Fruit fly (Drosophila melanogaster) whole organism, embryonic: Measurements from ENCODE around the gene CG3165.

Experiments
- Bteb2 ChIP-seq: fragments of 200-800 bp; sonication (Bioruptor generic); optimal IDR thresholded peaks from 2 replicates; lab custom pipeline; 2016; ENCODE audit warnings: missing biosample characterization, missing genetic modification characterization
- CG10274 ChIP-seq: fragments of 200-800 bp; sonication (Bioruptor generic); optimal IDR thresholded peaks from 3 replicates; lab custom pipeline; 2017; ENCODE audit warnings: missing biosample characterization, mild to moderate bottlenecking, missing genetic modification characterization
- CG12155 ChIP-seq: fragments of 200-800 bp; sonication (Bioruptor generic); optimal IDR thresholded peaks from 3 replicates; lab custom pipeline; 2016; ENCODE audit warnings: missing biosample characterization, missing genetic modification characterization
- CG12391 ChIP-seq: fragments of 200-800 bp; sonication (Bioruptor generic); optimal IDR thresholded peaks from 3 replicates; lab custom pipeline; 2018; ENCODE audit warnings: missing biosample characterization, mild to moderate bottlenecking, missing genetic modification characterization, moderate library complexity
- CG12659 ChIP-seq: fragments of 200-800 bp; sonication (Bioruptor generic); optimal IDR thresholded peaks from 3 replicates; lab custom pipeline; 2017; ENCODE audit warnings: mild to moderate bottlenecking, missing biosample characterization, missing genetic modification reagents, missing genetic modification characterization
- CG15073 ChIP-seq: fragments of 200-800 bp; sonication (Bioruptor generic); optimal IDR thresholded peaks from 2 replicates; lab custom pipeline; 2016; ENCODE audit warnings: missing biosample characterization, missing genetic modification characterization
- CG15514 ChIP-seq: fragments of 200-800 bp; sonication (Bioruptor generic); optimal IDR thresholded peaks from 3 replicates; lab custom pipeline; 2017; ENCODE audit warnings: missing biosample characterization, missing genetic modification characterization, mild to moderate bottlenecking, moderate library complexity, missing genetic modification reagents
- CG2199 ChIP-seq: fragments of 200-800 bp; sonication (Bioruptor generic); IDR thresholded peaks from 3 replicates; pipeline ENCODE4 v1.3.6; 2022; ENCODE audit warnings: missing biosample characterization, missing genetic modification characterization
- CG2889 ChIP-seq: fragments of 200-800 bp; sonication (Bioruptor generic); IDR thresholded peaks from 3 replicates; pipeline ENCODE4 v1.3.6; 2022; ENCODE audit warnings: missing biosample characterization, missing genetic modification characterization
- CG32532 ChIP-seq: fragments of 200-800 bp; sonication (Bioruptor generic); IDR thresholded peaks from 2 replicates; pipeline ENCODE4 v1.3.6; 2022; ENCODE audit warnings: missing biosample characterization, missing genetic modification characterization
- CG3838 ChIP-seq: fragments of 200-800 bp; sonication (Bioruptor generic); optimal IDR thresholded peaks from 3 replicates; lab custom pipeline; 2016; ENCODE audit warnings: missing biosample characterization, missing genetic modification characterization
- CG5180 ChIP-seq: fragments of 200-800 bp; sonication (Bioruptor generic); optimal IDR thresholded peaks from 3 replicates; lab custom pipeline; 2017; ENCODE audit warnings: missing biosample characterization, missing genetic modification characterization, mild to moderate bottlenecking, moderate library complexity, missing genetic modification reagents
- CG8290 ChIP-seq, 3 experiments: fragments of 200-800 bp; sonication (Bioruptor generic); optimal IDR thresholded peaks; 2 replicates each; lab custom pipeline; 2016 to 2019; ENCODE audit warnings: missing biosample characterization in 3 of 3, missing genetic modification characterization in 3 of 3, mild to moderate bottlenecking in 2 of 3, moderate library complexity in 1 of 3
- CG8478 ChIP-seq: fragments of >200 bp; optimal IDR thresholded peaks from 2 replicates; lab custom pipeline; 2018
- CG8924 ChIP-seq: fragments of 200-800 bp; optimal IDR thresholded peaks from 3 replicates; lab custom pipeline; 2019; ENCODE audit warnings: missing biosample characterization, mild to moderate bottlenecking, missing genetic modification characterization, moderate library complexity
- CG9797 ChIP-seq: fragments of 200-800 bp; sonication (Bioruptor generic); optimal IDR thresholded peaks from 3 replicates; lab custom pipeline; 2018; ENCODE audit warnings: missing biosample characterization, mild to moderate bottlenecking, missing genetic modification characterization
- CkIIα-i1 ChIP-seq: fragments of 200-800 bp; sonication (Bioruptor generic); IDR thresholded peaks from 2 replicates; pipeline ENCODE4 v1.3.6; 2022; ENCODE audit warnings: missing biosample characterization, missing genetic modification characterization
- CoRest ChIP-seq: fragments of 200-800 bp; sonication (Bioruptor generic); optimal IDR thresholded peaks from 3 replicates; lab custom pipeline; 2018; ENCODE audit warnings: missing biosample characterization, mild to moderate bottlenecking, missing genetic modification characterization, moderate library complexity
- Drgx ChIP-seq: fragments of 200-800 bp; sonication (Bioruptor generic); IDR thresholded peaks from 2 replicates; pipeline ENCODE4 v1.3.6; 2022; ENCODE audit warnings: missing biosample characterization, missing genetic modification characterization
- H2.0 ChIP-seq: fragments of 200-800 bp; sonication (Bioruptor generic); IDR thresholded peaks from 2 replicates; pipeline ENCODE4 v1.3.6; 2022; ENCODE audit warnings: missing biosample characterization, missing genetic modification characterization
- MBD-R2 ChIP-seq: fragments of 200-800 bp; sonication (Bioruptor generic); IDR thresholded peaks from 2 replicates; pipeline ENCODE4 v1.3.6; 2022; ENCODE audit warnings: missing biosample characterization, missing genetic modification characterization
- Mes4 ChIP-seq: fragments of 200-800 bp; sonication (Bioruptor generic); optimal IDR thresholded peaks from 2 replicates; lab custom pipeline; 2016; ENCODE audit warnings: missing biosample characterization, missing genetic modification characterization
- PHDP ChIP-seq: fragments of 200-800 bp; sonication (Bioruptor generic); optimal IDR thresholded peaks from 3 replicates; lab custom pipeline; 2018; ENCODE audit warnings: missing biosample characterization, mild to moderate bottlenecking, missing genetic modification characterization, moderate library complexity
- Side ChIP-seq: fragments of 200-800 bp; sonication (Bioruptor generic); optimal IDR thresholded peaks from 2 replicates; lab custom pipeline; 2016; ENCODE audit warnings: missing biosample characterization, missing genetic modification characterization
- Sry-δ ChIP-seq: fragments of 200-800 bp; sonication (Bioruptor generic); optimal IDR thresholded peaks from 2 replicates; lab custom pipeline; 2016; ENCODE audit warnings: missing biosample characterization, missing genetic modification characterization
- Taf1 ChIP-seq: fragments of 200-800 bp; sonication (Bioruptor generic); IDR thresholded peaks from 2 replicates; pipeline ENCODE4 v1.3.6; 2022; ENCODE audit warnings: missing biosample characterization, missing genetic modification characterization
- amos ChIP-seq: fragments of 200-800 bp; sonication (Bioruptor generic); IDR thresholded peaks from 2 replicates; pipeline ENCODE4 v1.3.6; 2022; ENCODE audit warnings: missing biosample characterization, missing genetic modification characterization; ENCODE audit not compliant: partially characterized antibody
- ato ChIP-seq: fragments of 200-800 bp; sonication (Bioruptor generic); IDR thresholded peaks from 2 replicates; pipeline ENCODE4 v1.3.6; 2022; ENCODE audit warnings: missing biosample characterization, missing genetic modification characterization; ENCODE audit not compliant: partially characterized antibody
- bab2 ChIP-seq: fragments of 200-800 bp; sonication (Bioruptor generic); optimal IDR thresholded peaks from 2 replicates; lab custom pipeline; 2016; ENCODE audit warnings: missing biosample characterization, missing genetic modification characterization
- cad ChIP-seq: fragments of >200 bp; optimal IDR thresholded peaks from 2 replicates; lab custom pipeline; 2017; ENCODE audit warnings: missing biosample characterization, missing genetic modification characterization
- caup ChIP-seq: fragments of 200-800 bp; sonication (Bioruptor generic); optimal IDR thresholded peaks from 3 replicates; lab custom pipeline; 2017; ENCODE audit warnings: missing biosample characterization, mild to moderate bottlenecking, missing genetic modification characterization, moderate library complexity; ENCODE audit not compliant: severe bottlenecking
- fu2 ChIP-seq: fragments of 200-800 bp; sonication (Bioruptor generic); optimal IDR thresholded peaks from 2 replicates; lab custom pipeline; 2016; ENCODE audit warnings: missing biosample characterization, missing genetic modification characterization
- gcm ChIP-seq: fragments of 200-800 bp; sonication (Bioruptor generic); optimal IDR thresholded peaks from 2 replicates; lab custom pipeline; 2019; ENCODE audit warnings: missing biosample characterization, mild to moderate bottlenecking, missing genetic modification characterization, moderate library complexity
- grau ChIP-seq: fragments of 200-800 bp; optimal IDR thresholded peaks from 3 replicates; lab custom pipeline; 2019; ENCODE audit warnings: missing biosample characterization, mild to moderate bottlenecking, missing genetic modification characterization, moderate library complexity
- hbn ChIP-seq: fragments of 200-800 bp; sonication (Bioruptor generic); IDR thresholded peaks from 2 replicates; pipeline ENCODE4 v1.3.6; 2022; ENCODE audit warnings: missing biosample characterization, missing genetic modification characterization; ENCODE audit not compliant: partially characterized antibody
- klu ChIP-seq: fragments of 200-800 bp; sonication (Bioruptor generic); IDR thresholded peaks from 2 replicates; pipeline ENCODE4 v1.3.6; 2022; ENCODE audit warnings: missing biosample characterization, missing genetic modification characterization
- lov ChIP-seq, 2 experiments: fragments of 200-800 bp in 1 of 2; fragments of >200 bp in 1 of 2; sonication (Bioruptor generic) in 1 of 2; IDR thresholded peaks in 1 of 2; optimal IDR thresholded peaks in 1 of 2; 2 replicates in 1 of 2; 3 replicates in 1 of 2; pipeline versions ENCODE4 v1.3.6 to Lab custom; 2017 to 2022; ENCODE audit warnings: missing biosample characterization in 1 of 2, missing genetic modification characterization in 1 of 2
- mld ChIP-seq: fragments of 200-800 bp; sonication (Bioruptor generic); IDR thresholded peaks from 3 replicates; pipeline ENCODE4 v1.3.6; 2022; ENCODE audit warnings: missing biosample characterization, missing genetic modification characterization; ENCODE audit not compliant: partially characterized antibody
- oc ChIP-seq: fragments of 200-800 bp; sonication (Bioruptor generic); optimal IDR thresholded peaks from 2 replicates; lab custom pipeline; 2018; ENCODE audit warnings: missing biosample characterization, mild to moderate bottlenecking, missing genetic modification characterization, moderate library complexity
- onecut ChIP-seq: fragments of 200-800 bp; sonication (Bioruptor generic); IDR thresholded peaks from 2 replicates; pipeline ENCODE4 v1.3.6; 2022; ENCODE audit warnings: missing biosample characterization, missing genetic modification characterization
- pho ChIP-seq: fragments of 200-800 bp; sonication (Bioruptor generic); optimal IDR thresholded peaks from 2 replicates; lab custom pipeline; 2016; ENCODE audit warnings: missing biosample characterization, missing genetic modification characterization
- rib ChIP-seq: fragments of 200-800 bp; sonication (Bioruptor generic); IDR thresholded peaks from 2 replicates; pipeline ENCODE4 v1.3.6; 2022; ENCODE audit warnings: missing biosample characterization, missing genetic modification characterization
- shn ChIP-seq: fragments of 200-800 bp; sonication (Bioruptor generic); optimal IDR thresholded peaks from 3 replicates; lab custom pipeline; 2016; ENCODE audit warnings: missing biosample characterization, missing genetic modification characterization
- sisA ChIP-seq: fragments of 200-800 bp; sonication (Bioruptor generic); IDR thresholded peaks from 2 replicates; pipeline ENCODE4 v1.3.6; 2022; ENCODE audit warnings: missing biosample characterization, missing genetic modification characterization
- sna ChIP-seq: fragments of 200-800 bp; sonication (Bioruptor generic); IDR thresholded peaks from 2 replicates; pipeline ENCODE4 v1.3.6; 2022; ENCODE audit warnings: missing biosample characterization, missing genetic modification characterization; ENCODE audit not compliant: partially characterized antibody
- stc ChIP-seq: fragments of 200-800 bp; sonication (Bioruptor generic); IDR thresholded peaks from 2 replicates; pipeline ENCODE4 v1.3.6; 2022; ENCODE audit warnings: missing biosample characterization, missing genetic modification characterization
- sug ChIP-seq: fragments of 200-800 bp; optimal IDR thresholded peaks from 2 replicates; lab custom pipeline; 2019; ENCODE audit warnings: missing biosample characterization, mild to moderate bottlenecking, missing genetic modification characterization, moderate library complexity
- vfl ChIP-seq: fragments of 200-800 bp; sonication (Bioruptor generic); optimal IDR thresholded peaks from 2 replicates; lab custom pipeline; 2016; ENCODE audit warnings: missing biosample characterization, missing genetic modification characterization
- zen2 ChIP-seq: fragments of 200-800 bp; sonication (Bioruptor generic); IDR thresholded peaks from 3 replicates; pipeline ENCODE4 v1.3.6; 2022; ENCODE audit warnings: missing biosample characterization, missing genetic modification characterization; ENCODE audit not compliant: partially characterized antibody
- zfh1 ChIP-seq: fragments of 200-800 bp; sonication (Bioruptor generic); IDR thresholded peaks from 3 replicates; pipeline ENCODE4 v1.3.6; 2022; ENCODE audit warnings: missing biosample characterization, missing genetic modification characterization

Gene CG3165

dm6 chr2L:2999113-2999512 is 22.2 kb downstream of the CG3165 start, which contains the start of gene Ccdc85 (continued):
- no peak for TF ChIP-seq lov (optimal IDR thresholded peaks at IDR 0.05; lab: Kevin White, UChicago)
- 0 out of 3 replicates have a peak, but pooled peaks have one; percentile 26 for TF ChIP-seq lov (GFP tag; IDR thresholded peaks at IDR 0.05; lab: Robert Waterston, UW)
- peak; percentile 51 for TF ChIP-seq CG8924 (tag; lab: Kevin White, UChicago)
- no peak for TF ChIP-seq CG2889 (GFP tag; lab: Robert Waterston, UW)
- TF ChIP-seq amos (GFP tag; lab: Robert Waterston, UW) = peak; percentile 96
- no peak for TF ChIP-seq Taf1
- peak; percentile 99 for TF ChIP-seq ato (GFP tag; lab: Robert Waterston, UW)
- TF ChIP-seq PHDP (tag; lab: Kevin White, UChicago) = peak; percentile 35
- TF ChIP-seq vfl = peak; percentile 23
- TF ChIP-seq Bteb2 = no peak
- no peak for TF ChIP-seq pho (GFP tag; lab: Kevin White, UChicago)
- TF ChIP-seq shn (GFP tag; lab: Kevin White, UChicago) = no peak
- no peak for TF ChIP-seq CG15073 (GFP tag; lab: Kevin White, UChicago)
- TF ChIP-seq CG3838 (GFP tag; lab: Kevin White, UChicago) = no peak
- TF ChIP-seq mld (GFP tag; lab: Robert Waterston, UW) = peak; percentile 98
- TF ChIP-seq sisA (GFP tag; lab: Robert Waterston, UW) = no peak
- TF ChIP-seq CG15514 (GFP tag; lab: Kevin White, UChicago) = peak; percentile 64
- TF ChIP-seq cad (GFP tag; lab: Kevin White, UChicago) = no peak
- TF ChIP-seq Mes4 (GFP tag; lab: Kevin White, UChicago) = peak; percentile 4
- TF ChIP-seq klu (GFP tag; lab: Robert Waterston, UW) = no peak
- no peak; the same call in 1 of the 2 replicates for TF ChIP-seq stc (GFP tag; lab: Robert Waterston, UW)
- TF ChIP-seq bab2 (GFP tag; lab: Kevin White, UChicago) = no peak
- peak; percentile 40 for TF ChIP-seq CG8290 (GFP tag; optimal IDR thresholded peaks at IDR 0.05; lab: Kevin White, UChicago)
- no peak for TF ChIP-seq CG8290 (tag; optimal IDR thresholded peaks at IDR 0.05; lab: Kevin White, UChicago)
- TF ChIP-seq gcm = peak; percentile 47
- TF ChIP-seq Drgx (GFP tag; lab: Robert Waterston, UW) = no peak
- peak; percentile 98 for TF ChIP-seq zen2 (GFP tag; lab: Robert Waterston, UW)
- TF ChIP-seq zfh1 = no peak
- TF ChIP-seq MBD-R2 (GFP tag; lab: Robert Waterston, UW) = peak; percentile 36; the same call in 1 of the 2 replicates
- TF ChIP-seq fu2 = no peak
- TF ChIP-seq onecut (GFP tag; lab: Robert Waterston, UW) = peak; percentile 10; the same call in 1 of the 2 replicates
- TF ChIP-seq CG8478 = no peak
- TF ChIP-seq rib = no peak
- TF ChIP-seq sug (tag; lab: Kevin White, UChicago) = peak; percentile 27
- peak; percentile 95 for TF ChIP-seq Sry-δ (GFP tag; lab: Kevin White, UChicago)
- 0 out of 3 replicates have a peak, but pooled peaks have one; percentile 10 for TF ChIP-seq CG2199 (GFP tag; lab: Robert Waterston, UW)
- no peak for TF ChIP-seq CG10274 (GFP tag; lab: Kevin White, UChicago)
- TF ChIP-seq H2.0 (GFP tag; lab: Robert Waterston, UW) = no peak
- TF ChIP-seq CG32532 = peak; percentile 20; the same call in 1 of the 2 replicates
- peak; percentile 17 for TF ChIP-seq grau
- no peak for TF ChIP-seq oc (tag; lab: Kevin White, UChicago)
- TF ChIP-seq CkIIα-i1 = no peak
- TF ChIP-seq caup (GFP tag; lab: Kevin White, UChicago) = peak; percentile 11
- TF ChIP-seq Side (GFP tag; lab: Kevin White, UChicago) = peak; percentile 19
- no peak for TF ChIP-seq CoRest
- peak; percentile 95 for TF ChIP-seq hbn (GFP tag; lab: Robert Waterston, UW)
- peak; percentile 24 for TF ChIP-seq CG12391 (tag; lab: Kevin White, UChicago)
- no peak for TF ChIP-seq CG12155 (GFP tag; lab: Kevin White, UChicago)
- peak; percentile 96 for TF ChIP-seq sna
- no peak for TF ChIP-seq CG5180
- peak; percentile 37 for TF ChIP-seq CG9797
- TF ChIP-seq CG12659 (GFP tag; lab: Kevin White, UChicago) = peak; percentile 51
